Fruit fly (Drosophila melanogaster): ENCODE results near the gene P5CDh2.

P5CDh2 gene

DNA sequence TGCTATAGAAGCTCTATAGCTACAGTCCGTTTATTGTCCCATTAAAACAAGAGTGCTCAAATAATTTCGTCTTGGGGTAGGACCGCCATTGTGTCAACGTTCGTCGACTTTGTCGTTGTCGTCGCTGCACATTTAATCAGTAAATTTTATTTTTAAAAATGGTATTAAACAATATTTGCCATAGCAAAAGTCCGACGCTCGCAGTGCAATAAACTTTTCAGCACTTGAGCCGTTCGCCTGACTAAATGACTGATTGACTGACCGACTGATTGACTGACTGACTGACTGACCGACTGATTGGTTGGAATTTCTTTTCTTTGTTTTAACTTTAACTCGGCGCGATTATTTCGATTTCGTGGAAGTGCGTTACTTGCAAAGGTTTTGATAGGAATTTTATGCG, 12.2 kb downstream of the P5CDh2 start:
- TF ChIP-seq EcR (GFP tag; optimal IDR thresholded peaks at IDR 0.05) (peak; percentile 96), CG4496 (GFP tag; IDR thresholded peaks at IDR 0.05) (no peak), CG8159 (tag; optimal IDR thresholded peaks at IDR 0.05) (no peak), CG9948 (tag; optimal IDR thresholded peaks at IDR 0.05) (no peak), Pif1A (GFP tag; optimal IDR thresholded peaks at IDR 0.05) (no peak), CG10348 (GFP tag; IDR thresholded peaks at IDR 0.05) (no peak), CG12605 (GFP tag; IDR thresholded peaks at IDR 0.05) (no peak), CG34367 (tag; optimal IDR thresholded peaks at IDR 0.05) (no peak), CG17806 (tag; optimal IDR thresholded peaks at IDR 0.05) (no peak), CG14655 (GFP tag; optimal IDR thresholded peaks at IDR 0.05) (no peak), CG32121 (GFP tag; IDR thresholded peaks at IDR 0.05) (no peak), gl (tag; optimal IDR thresholded peaks at IDR 0.05) (no peak), CG13204 (GFP tag; optimal IDR thresholded peaks at IDR 0.05) (peak; percentile 0), CG8301 (tag; optimal IDR thresholded peaks at IDR 0.05) (no peak), rn (GFP tag; IDR thresholded peaks at IDR 0.05) (no peak)

DNA sequence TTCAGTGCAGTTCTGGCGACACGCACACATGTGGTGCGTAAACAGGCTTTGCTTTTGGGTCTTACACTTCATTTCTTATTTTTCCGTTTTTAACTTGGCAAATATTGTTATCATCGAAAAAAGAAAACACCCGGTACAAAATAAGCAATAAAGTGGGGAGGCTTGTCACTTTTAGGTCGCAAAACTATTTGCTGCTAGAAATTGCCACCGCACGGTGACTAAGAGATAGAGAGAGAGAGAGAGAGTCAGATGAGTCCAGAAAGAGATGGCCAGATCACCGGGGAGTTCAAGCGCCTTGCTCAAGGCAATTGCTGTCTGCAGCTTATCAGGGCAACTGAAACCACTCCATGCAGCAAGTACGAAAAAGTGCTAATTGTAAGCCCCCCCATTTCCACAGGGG, 13.0 kb downstream of the P5CDh2 start:
- no peak for TF ChIP-seq CG12605 (GFP tag; IDR thresholded peaks at IDR 0.05)
- no peak for TF ChIP-seq CG32121 (GFP tag; IDR thresholded peaks at IDR 0.05)
- no peak for TF ChIP-seq CG17806 (tag; optimal IDR thresholded peaks at IDR 0.05)
- TF ChIP-seq CG13204 (GFP tag; optimal IDR thresholded peaks at IDR 0.05) = no peak
- no peak for TF ChIP-seq Snoo (tag; optimal IDR thresholded peaks at IDR 0.05)
- TF ChIP-seq CG8159 (tag; optimal IDR thresholded peaks at IDR 0.05) = no peak
- TF ChIP-seq rn (GFP tag; IDR thresholded peaks at IDR 0.05) = 0 out of 2 replicates have a peak, but pooled peaks have one; percentile 16
- peak; percentile 89 for TF ChIP-seq EcR (GFP tag; optimal IDR thresholded peaks at IDR 0.05)
- no peak for TF ChIP-seq CG34367 (tag; optimal IDR thresholded peaks at IDR 0.05)
- TF ChIP-seq CG8301 (tag; optimal IDR thresholded peaks at IDR 0.05) = no peak
- TF ChIP-seq D1 (tag; optimal IDR thresholded peaks at IDR 0.05) = no peak
- TF ChIP-seq CG4496 (GFP tag; IDR thresholded peaks at IDR 0.05) = no peak; the same call in 2 of the 3 replicates
- no peak for TF ChIP-seq CG15710 (tag; optimal IDR thresholded peaks at IDR 0.05)
- TF ChIP-seq CG9948 (tag; optimal IDR thresholded peaks at IDR 0.05) = no peak
- no peak for TF ChIP-seq Pif1B (GFP tag; optimal IDR thresholded peaks at IDR 0.05)
- TF ChIP-seq CG14655 (GFP tag; optimal IDR thresholded peaks at IDR 0.05) = peak; percentile 32

DNA sequence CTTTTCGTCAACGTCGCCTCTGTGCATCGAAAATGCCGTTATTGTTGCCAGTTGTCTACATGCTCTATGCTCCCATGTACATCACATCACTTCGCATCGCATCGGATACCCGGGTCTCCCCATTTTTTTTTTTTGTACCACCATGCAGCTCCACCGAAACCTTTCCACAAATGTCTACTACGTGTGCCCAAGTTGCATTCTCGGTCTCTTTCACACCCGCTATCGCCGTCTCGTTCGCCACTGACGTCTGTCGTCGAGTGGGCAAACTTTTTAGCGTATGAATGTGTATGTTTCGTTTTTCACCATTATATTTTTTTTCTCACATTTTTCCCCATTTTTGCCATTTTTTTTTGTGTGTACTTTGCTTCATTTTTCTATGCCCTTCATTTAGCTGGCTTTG, 14.7 kb downstream of the P5CDh2 start:
- no peak for TF ChIP-seq fd96Ca (GFP tag; IDR thresholded peaks at IDR 0.05)
- TF ChIP-seq Pif1B (GFP tag; optimal IDR thresholded peaks at IDR 0.05) = peak; percentile 11
- TF ChIP-seq CG17806 (tag; optimal IDR thresholded peaks at IDR 0.05) = no peak
- peak; percentile 8 for TF ChIP-seq gl (tag; optimal IDR thresholded peaks at IDR 0.05)
- TF ChIP-seq CG32121 (GFP tag; IDR thresholded peaks at IDR 0.05) = no peak
- no peak for TF ChIP-seq CG8301 (tag; optimal IDR thresholded peaks at IDR 0.05)
- no peak for TF ChIP-seq rn (GFP tag; IDR thresholded peaks at IDR 0.05)
- TF ChIP-seq Snoo (tag; optimal IDR thresholded peaks at IDR 0.05) = no peak
- no peak for TF ChIP-seq CG10348 (GFP tag; IDR thresholded peaks at IDR 0.05)
- peak; percentile 2 for TF ChIP-seq CG15710 (tag; optimal IDR thresholded peaks at IDR 0.05)
- TF ChIP-seq CG13204 (GFP tag; optimal IDR thresholded peaks at IDR 0.05) = peak; percentile 51
- peak; percentile 40; the same call in 1 of the 3 replicates for TF ChIP-seq CG4496 (GFP tag; IDR thresholded peaks at IDR 0.05)
- no peak for TF ChIP-seq Pif1A (GFP tag; optimal IDR thresholded peaks at IDR 0.05)
- no peak for TF ChIP-seq CG34367 (tag; optimal IDR thresholded peaks at IDR 0.05)
- TF ChIP-seq D1 (tag; optimal IDR thresholded peaks at IDR 0.05) = no peak
- TF ChIP-seq Ets98B (GFP tag; IDR thresholded peaks at IDR 0.05) = no peak
- TF ChIP-seq CG12605 (GFP tag; IDR thresholded peaks at IDR 0.05) = no peak

DNA sequence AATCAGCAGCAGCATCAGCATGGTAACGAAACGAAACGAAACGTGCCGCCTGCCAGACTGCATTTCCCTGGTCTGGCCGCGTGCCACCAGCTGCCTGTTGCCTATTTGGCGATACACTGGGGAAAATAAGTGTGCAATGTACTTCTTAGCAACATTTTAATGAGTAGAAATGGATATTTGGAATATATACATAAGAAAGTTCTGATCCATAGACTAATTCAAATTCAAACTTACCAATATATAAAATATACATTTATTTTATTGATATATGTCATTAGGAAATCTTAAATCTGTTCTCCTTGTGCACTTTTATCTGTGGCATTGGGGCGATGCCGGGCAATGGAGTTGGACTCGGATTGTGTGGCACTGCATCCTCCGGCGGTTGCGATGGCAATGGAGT, 16.2 kb downstream of the P5CDh2 start:
- TF ChIP-seq CG15710 (tag; optimal IDR thresholded peaks at IDR 0.05) = peak; percentile 80
- TF ChIP-seq CG9948 (tag; optimal IDR thresholded peaks at IDR 0.05) = peak; percentile 87
- TF ChIP-seq CG17806 (tag; optimal IDR thresholded peaks at IDR 0.05) = peak; percentile 85
- peak; percentile 85 for TF ChIP-seq CG8159 (tag; optimal IDR thresholded peaks at IDR 0.05)
- TF ChIP-seq CG32121 (GFP tag; IDR thresholded peaks at IDR 0.05) = peak; percentile 86
- 0 out of 2 replicates have a peak, but pooled peaks have one; percentile 29 for TF ChIP-seq CG10348 (GFP tag; IDR thresholded peaks at IDR 0.05)
- TF ChIP-seq fd96Ca (GFP tag; IDR thresholded peaks at IDR 0.05) = peak; percentile 68; the same call in 2 of the 3 replicates
- peak; percentile 80 for TF ChIP-seq D1 (tag; optimal IDR thresholded peaks at IDR 0.05)
- TF ChIP-seq rn (GFP tag; IDR thresholded peaks at IDR 0.05) = peak; percentile 78
- peak; percentile 32 for TF ChIP-seq Snoo (tag; optimal IDR thresholded peaks at IDR 0.05)
- peak; percentile 81 for TF ChIP-seq Pif1A (GFP tag; optimal IDR thresholded peaks at IDR 0.05)
- peak; percentile 42 for TF ChIP-seq EcR (GFP tag; optimal IDR thresholded peaks at IDR 0.05)
- TF ChIP-seq CG12605 (GFP tag; IDR thresholded peaks at IDR 0.05) = peak; percentile 84
- TF ChIP-seq gl (tag; optimal IDR thresholded peaks at IDR 0.05) = peak; percentile 62
- TF ChIP-seq CG4496 (GFP tag; IDR thresholded peaks at IDR 0.05) = peak; percentile 90
- TF ChIP-seq CG13204 (GFP tag; optimal IDR thresholded peaks at IDR 0.05) = peak; percentile 59
- peak; percentile 72 for TF ChIP-seq Pif1B (GFP tag; optimal IDR thresholded peaks at IDR 0.05)
- TF ChIP-seq CG34367 (tag; optimal IDR thresholded peaks at IDR 0.05) = peak; percentile 78
- TF ChIP-seq CG14655 (GFP tag; optimal IDR thresholded peaks at IDR 0.05) = peak; percentile 93
- peak; percentile 85 for TF ChIP-seq Ets98B (GFP tag; IDR thresholded peaks at IDR 0.05)
- TF ChIP-seq CG8301 (tag; optimal IDR thresholded peaks at IDR 0.05) = peak; percentile 92

DNA sequence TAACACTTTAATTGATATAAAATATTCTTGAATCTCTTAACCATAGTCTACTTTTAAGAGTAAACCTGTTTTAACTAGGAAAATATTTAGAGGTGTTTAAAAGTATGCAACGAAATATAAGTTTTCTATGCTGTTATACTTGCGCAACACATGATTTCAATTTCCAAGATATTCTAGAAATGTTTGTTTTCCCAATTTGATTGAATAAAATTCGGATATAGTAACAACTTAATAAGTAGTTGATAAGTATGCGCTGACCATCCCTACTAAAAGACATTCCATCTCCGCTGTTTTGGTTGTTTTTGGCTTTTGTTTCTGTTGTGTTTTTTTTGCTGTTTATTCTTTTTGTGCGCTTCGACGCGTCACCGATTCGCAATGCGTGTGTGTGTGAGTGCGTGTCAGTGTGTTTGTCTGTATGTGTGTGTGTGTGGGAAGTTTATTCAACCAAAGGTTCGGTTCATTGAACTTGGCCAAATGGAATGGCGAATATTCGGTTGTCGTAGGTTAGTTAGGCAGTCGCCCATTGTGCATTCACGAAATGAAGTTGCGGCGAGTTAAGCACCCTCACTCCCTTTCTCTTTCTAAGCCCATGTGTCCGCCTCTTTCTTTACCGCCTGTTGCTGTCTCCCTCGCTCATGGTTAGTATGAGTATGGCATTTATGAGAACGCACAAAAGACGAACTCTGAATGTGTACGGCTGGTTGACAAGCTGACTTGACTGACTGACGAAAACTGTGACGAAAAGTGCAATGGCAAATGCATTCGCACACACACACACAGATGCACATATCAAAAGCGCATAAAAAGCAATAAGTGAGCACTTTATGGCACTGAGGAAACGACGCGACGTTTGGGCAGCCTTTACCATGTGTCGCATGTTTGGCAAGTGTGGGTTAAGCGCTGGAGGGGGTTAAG, 18.5 kb downstream of the P5CDh2 start:
- TF ChIP-seq CG34367 (tag; optimal IDR thresholded peaks at IDR 0.05) = peak; percentile 16
- peak; percentile 70 for TF ChIP-seq CG12605 (GFP tag; IDR thresholded peaks at IDR 0.05)
- peak; percentile 3 for TF ChIP-seq Snoo (tag; optimal IDR thresholded peaks at IDR 0.05)
- no peak for TF ChIP-seq CG32121 (GFP tag; IDR thresholded peaks at IDR 0.05)
- TF ChIP-seq D1 (tag; optimal IDR thresholded peaks at IDR 0.05) = no peak
- TF ChIP-seq rn (GFP tag; IDR thresholded peaks at IDR 0.05) = no peak
- TF ChIP-seq CG8301 (tag; optimal IDR thresholded peaks at IDR 0.05) = peak; percentile 22
- 0 out of 3 replicates have a peak, but pooled peaks have one; percentile 9 for TF ChIP-seq fd96Ca (GFP tag; IDR thresholded peaks at IDR 0.05)
- peak; percentile 85 for TF ChIP-seq EcR (GFP tag; optimal IDR thresholded peaks at IDR 0.05)
- TF ChIP-seq Pif1A (GFP tag; optimal IDR thresholded peaks at IDR 0.05) = no peak
- peak; percentile 72 for TF ChIP-seq CG14655 (GFP tag; optimal IDR thresholded peaks at IDR 0.05)
- TF ChIP-seq Pif1B (GFP tag; optimal IDR thresholded peaks at IDR 0.05) = no peak
- no peak for TF ChIP-seq CG13204 (GFP tag; optimal IDR thresholded peaks at IDR 0.05)
- TF ChIP-seq CG10348 (GFP tag; IDR thresholded peaks at IDR 0.05) = no peak
- TF ChIP-seq CG15710 (tag; optimal IDR thresholded peaks at IDR 0.05) = peak; percentile 6
- 0 out of 2 replicates have a peak, but pooled peaks have one; percentile 13 for TF ChIP-seq Ets98B (GFP tag; IDR thresholded peaks at IDR 0.05)
- peak; percentile 59 for TF ChIP-seq gl (tag; optimal IDR thresholded peaks at IDR 0.05)
- TF ChIP-seq CG17806 (tag; optimal IDR thresholded peaks at IDR 0.05) = peak; percentile 43
- peak; percentile 41; the same call in 1 of the 3 replicates for TF ChIP-seq CG4496 (GFP tag; IDR thresholded peaks at IDR 0.05)
- TF ChIP-seq CG9948 (tag; optimal IDR thresholded peaks at IDR 0.05) = peak; percentile 27
- peak; percentile 56 for TF ChIP-seq CG8159 (tag; optimal IDR thresholded peaks at IDR 0.05)
